Worm (Caenorhabditis elegans) whole organism, midembryonic: ENCODE data around the gene hpl-1.

Source experiments
- T22C8.4 ChIP-seq: fragments of 200-800 bp; sonication (Bioruptor generic); IDR thresholded peaks from 2 replicates; pipeline ENCODE4 v1.3.6; 2022; ENCODE audit warnings: missing genetic modification characterization, missing compliant biosample characterization
- flt-1 ChIP-seq: fragments of 200-800 bp; sonication (Bioruptor generic); IDR thresholded peaks from 2 replicates; pipeline ENCODE4 v1.3.6; 2022; ENCODE audit warnings: missing genetic modification characterization, missing compliant biosample characterization
- klf-2 ChIP-seq: fragments of 200-800 bp; sonication (Bioruptor generic); conservative IDR thresholded peaks from 2 replicates; pipeline ENCODE4 v1.3.6; 2022; ENCODE audit warnings: missing genetic modification reagents, missing genetic modification characterization, missing compliant biosample characterization
- tab-1 ChIP-seq: fragments of 200-800 bp; sonication (Bioruptor generic); IDR thresholded peaks from 2 replicates; pipeline ENCODE4 v1.3.6; 2022; ENCODE audit warnings: missing genetic modification characterization, missing compliant biosample characterization
- ztf-23 ChIP-seq: fragments of 200-800 bp; sonication (Bioruptor generic); IDR thresholded peaks from 2 replicates; pipeline ENCODE4 v1.3.6; 2022; ENCODE audit warnings: missing genetic modification reagents, missing genetic modification characterization, missing compliant biosample characterization

DNA sequence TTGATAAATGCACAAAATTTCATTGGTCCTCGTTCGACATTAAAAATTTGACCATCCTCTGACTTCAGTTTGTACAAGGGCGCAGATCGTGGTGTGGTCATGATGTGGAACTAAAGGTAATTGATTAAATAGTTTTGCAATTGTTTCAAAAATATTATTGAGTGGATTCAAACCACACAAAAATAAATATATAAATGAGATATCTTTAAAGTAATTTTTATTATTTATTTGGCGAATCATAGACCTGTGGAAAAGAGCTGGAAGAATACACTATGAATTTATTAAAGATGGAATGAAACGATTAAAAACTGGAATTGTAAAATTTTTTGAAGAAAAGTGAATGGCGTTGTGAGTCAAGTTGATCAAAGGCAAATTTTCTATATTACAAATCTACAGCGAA is 21.8 kb upstream of the hpl-1 start, which contains the start of gene skr-20:
- TF ChIP-seq flt-1 (GFP tag; lab: Robert Waterston, UW) (no peak), tab-1 (GFP tag; lab: Robert Waterston, UW) (no peak), T22C8.4 (GFP tag; lab: Robert Waterston, UW) (no peak), ztf-23 (GFP tag; lab: Robert Waterston, UW) (no peak), klf-2 (GFP tag; lab: Robert Waterston, UW) (no peak)
